Fruit fly (Drosophila melanogaster): ENCODE data around the gene CG33110.

Gene CG33110

DNA sequence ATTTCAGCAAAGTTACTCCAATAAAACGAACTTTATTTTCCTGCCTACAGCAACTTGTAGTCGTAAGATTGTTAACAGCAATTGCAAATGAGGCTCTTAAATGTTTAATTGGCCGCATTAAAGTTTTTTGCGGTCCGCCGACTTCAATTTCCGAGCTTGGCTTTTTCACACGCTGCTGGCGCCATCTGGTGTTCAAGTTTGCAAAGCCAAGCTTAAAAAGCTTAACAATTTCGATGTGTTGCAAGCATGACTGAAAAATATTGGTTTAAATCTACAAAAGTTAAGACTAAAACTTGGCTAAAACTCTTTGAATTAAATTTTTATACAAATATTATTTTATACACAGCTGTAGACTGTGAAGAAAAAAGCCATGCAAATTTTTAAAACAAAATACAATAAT, 5.3 kb upstream of the CG33110 start:
- TF ChIP-seq dsf (GFP tag; optimal IDR thresholded peaks at IDR 0.05; ENCODE audit: borderline replicate concordance) = no peak
- TF ChIP-seq usp (GFP tag; optimal IDR thresholded peaks at IDR 0.05) = no peak
- no peak for TF ChIP-seq fru (GFP tag; optimal IDR thresholded peaks at IDR 0.05)
- TF ChIP-seq Vsx2 (GFP tag; optimal IDR thresholded peaks at IDR 0.05; ENCODE audit: partially characterized antibody) = no peak
- no peak for TF ChIP-seq jim (GFP tag; optimal IDR thresholded peaks at IDR 0.05)
- no peak for TF ChIP-seq ey (GFP tag; optimal IDR thresholded peaks at IDR 0.05)
- TF ChIP-seq Hr78 (GFP tag; optimal IDR thresholded peaks at IDR 0.05) = no peak
- TF ChIP-seq rgr (GFP tag; optimal IDR thresholded peaks at IDR 0.05) = no peak
- TF ChIP-seq dl (GFP tag; optimal IDR thresholded peaks at IDR 0.05; ENCODE audit: insufficient read depth in 1 of 2, partially characterized antibody in 2 of 2) = no peak
- TF ChIP-seq CrebA (GFP tag; optimal IDR thresholded peaks at IDR 0.05; ENCODE audit: borderline replicate concordance) = no peak
- TF ChIP-seq lola (GFP tag; optimal IDR thresholded peaks at IDR 0.05) = no peak

- no peak for TF ChIP-seq rgr (GFP tag; optimal IDR thresholded peaks at IDR 0.05)
- TF ChIP-seq CG32264 (GFP tag; optimal IDR thresholded peaks at IDR 0.05) = no peak
- no peak for TF ChIP-seq Hr83 (GFP tag; optimal IDR thresholded peaks at IDR 0.05; ENCODE audit: poor library complexity, severe bottlenecking)
- TF ChIP-seq OdsH (GFP tag; optimal IDR thresholded peaks at IDR 0.05) = no peak
- no peak for TF ChIP-seq pan (optimal IDR thresholded peaks at IDR 0.05)
- TF ChIP-seq Hnf4 (GFP tag; optimal IDR thresholded peaks at IDR 0.05) = no peak
- no peak for TF ChIP-seq Jra (GFP tag; optimal IDR thresholded peaks at IDR 0.05)
- no peak for TF ChIP-seq Dfd (GFP tag; optimal IDR thresholded peaks at IDR 0.05)
Observed at dm6 chr3R:22565732-22566131, 4.3 kb upstream of the CG33110 start.

dm6 chr3R:22568508-22568907, 1.5 kb upstream of the CG33110 start:
- TF ChIP-seq sv (GFP tag; optimal IDR thresholded peaks at IDR 0.05) = no peak
- TF ChIP-seq pan (optimal IDR thresholded peaks at IDR 0.05) = no peak
- TF ChIP-seq h (GFP tag; optimal IDR thresholded peaks at IDR 0.05) = no peak
- no peak for TF ChIP-seq Mio (GFP tag; optimal IDR thresholded peaks at IDR 0.05)
- no peak for TF ChIP-seq Vsx2 (GFP tag; optimal IDR thresholded peaks at IDR 0.05; ENCODE audit: partially characterized antibody)

DNA sequence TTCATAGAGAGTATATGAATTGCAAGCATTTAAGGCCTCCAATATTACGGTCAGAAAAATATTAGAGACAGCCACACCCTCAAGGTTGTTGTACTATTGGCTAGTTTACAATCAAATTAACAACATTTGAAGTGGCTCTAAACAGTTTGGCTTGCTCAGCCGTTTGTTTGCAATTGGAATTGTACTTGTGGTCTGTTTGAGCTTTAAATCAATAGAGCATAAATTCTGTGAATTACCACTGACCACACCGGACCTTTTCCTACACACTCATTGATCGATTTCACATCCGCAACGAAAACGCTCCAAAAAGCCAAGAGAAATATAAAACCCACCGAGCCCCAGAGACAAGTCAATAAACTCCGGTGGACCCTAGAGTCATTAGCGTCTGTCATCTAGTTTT, 3.6 kb downstream of the CG33110 start:
- TF ChIP-seq psq (GFP tag; optimal IDR thresholded peaks at IDR 0.05) = no peak
- no peak for TF ChIP-seq pan (optimal IDR thresholded peaks at IDR 0.05)
- no peak for TF ChIP-seq OdsH (GFP tag; optimal IDR thresholded peaks at IDR 0.05)
- no peak for TF ChIP-seq Hr83 (GFP tag; optimal IDR thresholded peaks at IDR 0.05; ENCODE audit: poor library complexity, severe bottlenecking)

- TF ChIP-seq sv (GFP tag; optimal IDR thresholded peaks at IDR 0.05) (no peak), dsf (GFP tag; optimal IDR thresholded peaks at IDR 0.05; ENCODE audit: borderline replicate concordance) (no peak), brk (GFP tag; optimal IDR thresholded peaks at IDR 0.05) (no peak), psq (GFP tag; optimal IDR thresholded peaks at IDR 0.05) (no peak), Hnf4 (GFP tag; optimal IDR thresholded peaks at IDR 0.05) (no peak), sage (GFP tag; optimal IDR thresholded peaks at IDR 0.05) (no peak), dmrt93B (GFP tag; optimal IDR thresholded peaks at IDR 0.05) (no peak), foxo (GFP tag; optimal IDR thresholded peaks at IDR 0.05) (no peak)
Observed at dm6 chr3R:22576096-22576697, 6.2 kb downstream of the CG33110 start.

DNA sequence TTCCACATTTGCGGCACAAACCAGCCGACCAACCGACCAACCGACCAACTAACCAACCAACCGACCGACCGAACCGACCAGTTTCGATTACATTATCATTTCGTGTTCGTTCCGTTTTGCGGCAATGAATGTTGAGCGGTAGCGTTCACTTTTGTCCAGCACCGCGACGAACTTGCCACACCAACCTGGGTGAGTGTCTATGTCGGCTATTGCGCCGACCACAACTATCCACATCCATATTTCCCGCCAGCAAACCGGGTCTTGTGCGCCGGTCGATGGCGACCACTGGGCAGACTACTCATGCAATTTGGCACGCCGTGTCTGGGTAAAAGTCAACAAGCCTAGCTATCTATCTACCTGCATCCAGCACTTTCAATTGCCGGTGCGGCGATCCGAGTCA, 7.0 kb downstream of the CG33110 start:
- TF ChIP-seq fru (GFP tag; optimal IDR thresholded peaks at IDR 0.05) (no peak), Hr83 (GFP tag; optimal IDR thresholded peaks at IDR 0.05; ENCODE audit: poor library complexity, severe bottlenecking) (no peak), Dfd (GFP tag; optimal IDR thresholded peaks at IDR 0.05) (no peak), OdsH (GFP tag; optimal IDR thresholded peaks at IDR 0.05) (no peak)

dm6 chr3R:22580546-22580945, 10.6 kb downstream of the CG33110 start, which contains the start of gene CSN6:
Gene CSN6 (plus strand): TSS chr3R:22580773.
- TF ChIP-seq Myc (optimal IDR thresholded peaks at IDR 0.05) (peak; percentile 19), psq (GFP tag; optimal IDR thresholded peaks at IDR 0.05) (no peak)
